Worm (Caenorhabditis elegans): ENCODE results near the gene spcs-2.

DNA sequence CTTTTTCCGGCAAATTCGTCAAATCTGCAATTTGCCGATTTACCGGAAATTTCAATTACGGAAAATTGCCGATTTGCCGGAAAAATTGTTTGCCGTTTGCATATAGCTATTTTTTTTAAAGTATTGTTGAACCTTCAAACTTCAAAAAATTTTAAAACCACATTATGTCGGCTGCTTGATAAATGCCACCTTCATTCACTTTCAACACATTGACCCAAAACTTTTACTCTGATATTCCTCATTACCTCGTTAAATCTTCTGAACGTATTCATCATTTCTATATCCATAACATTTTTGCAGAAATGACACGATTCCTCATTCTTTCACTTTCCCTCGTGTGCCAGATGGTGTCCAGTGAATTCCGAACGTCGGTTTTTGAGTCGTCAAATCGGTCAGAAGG is 45.8 kb upstream of the spcs-2 start, which contains the start of gene Y37D8A.3:
- TF ChIP-seq snpc-4 (GFP tag; optimal IDR thresholded peaks at IDR 0.05) = no peak
- TF ChIP-seq snpc-4 (tag; optimal IDR thresholded peaks at IDR 0.05) = no peak
- TF ChIP-seq pha-4 (tag; optimal IDR thresholded peaks at IDR 0.05) = no peak
- no peak for TF ChIP-seq F52B5.7 (tag; optimal IDR thresholded peaks at IDR 0.05)
- TF ChIP-seq D2030.7 (GFP tag; IDR thresholded peaks at IDR 0.05) = no peak
- no peak for TF ChIP-seq Y53G8AR.9 (GFP tag; conservative IDR thresholded peaks at IDR 0.05)
- TF ChIP-seq attf-5 (GFP tag; optimal IDR thresholded peaks at IDR 0.05) = no peak
- TF ChIP-seq lsy-27 (tag; optimal IDR thresholded peaks at IDR 0.05; ENCODE audit: borderline replicate concordance, insufficient read depth) = no peak
